Fruit fly (Drosophila melanogaster) whole organism, wandering third instar larva: ENCODE measurements around the gene CG7378.
A peak's percentile ranks its signal among the peaks of the same experiment; 100 is the strongest.

Experiments used
- Abd-B ChIP-seq: fragments of >200 bp; optimal IDR thresholded peaks from 2 replicates; lab custom pipeline; 2017; ENCODE audit warnings: missing biosample characterization, missing genetic modification characterization
- CG32264 ChIP-seq: fragments of 200-800 bp; sonication (Bioruptor generic); optimal IDR thresholded peaks from 2 replicates; lab custom pipeline; 2016; ENCODE audit warnings: missing biosample characterization, missing genetic modification characterization
- CG9705 ChIP-seq: fragments of 200-800 bp; sonication (Bioruptor generic); optimal IDR thresholded peaks from 2 replicates; lab custom pipeline; 2018; ENCODE audit warnings: missing biosample characterization, mild to moderate bottlenecking, missing genetic modification characterization
- CrebA ChIP-seq: fragments of 200-800 bp; sonication (Bioruptor generic); optimal IDR thresholded peaks from 2 replicates; lab custom pipeline; 2016; ENCODE audit warnings: missing biosample characterization, mild to moderate bottlenecking, missing genetic modification characterization, borderline replicate concordance
- Dfd ChIP-seq: fragments of >200 bp; optimal IDR thresholded peaks from 2 replicates; lab custom pipeline; 2017; ENCODE audit warnings: missing biosample characterization, missing genetic modification characterization
- Dif ChIP-seq: fragments of 200-275, 200-300 bp; sonication (Bioruptor generic); optimal IDR thresholded peaks from 2 replicates; lab custom pipeline; 2018; ENCODE audit warnings: missing biosample characterization, missing genetic modification characterization; ENCODE audit not compliant: partially characterized antibody
- GATAd ChIP-seq: sonication (Bioruptor generic); optimal IDR thresholded peaks from 2 replicates; lab custom pipeline; 2016; ENCODE audit warnings: missing biosample characterization, missing genetic modification characterization
- HLH106 ChIP-seq: fragments of 200-800 bp; optimal IDR thresholded peaks from 3 replicates; lab custom pipeline; 2019; ENCODE audit warnings: missing biosample characterization, mild to moderate bottlenecking, missing genetic modification characterization, moderate library complexity
- Hnf4 ChIP-seq: fragments of 200-800 bp; sonication (Bioruptor generic); optimal IDR thresholded peaks from 2 replicates; lab custom pipeline; 2016; ENCODE audit warnings: missing biosample characterization, mild to moderate bottlenecking, missing genetic modification characterization
- Hr78 ChIP-seq: fragments of >200 bp; optimal IDR thresholded peaks from 2 replicates; lab custom pipeline; 2017; ENCODE audit warnings: missing biosample characterization, missing genetic modification characterization
- Hr83 ChIP-seq: fragments of 200-300 bp; sonication (Bioruptor generic); optimal IDR thresholded peaks from 2 replicates; lab custom pipeline; 2016; ENCODE audit warnings: missing biosample characterization, mild to moderate bottlenecking, missing genetic modification characterization, moderate library complexity; ENCODE audit not compliant: poor library complexity, severe bottlenecking
- Jra ChIP-seq: sonication (Bioruptor generic); optimal IDR thresholded peaks from 2 replicates; lab custom pipeline; 2016; ENCODE audit warnings: missing biosample characterization, missing genetic modification characterization
- Mio ChIP-seq: sonication (Bioruptor generic); optimal IDR thresholded peaks from 2 replicates; lab custom pipeline; 2016; ENCODE audit warnings: missing biosample characterization, missing genetic modification characterization
- Myc ChIP-seq: fragments of >200 bp; optimal IDR thresholded peaks from 2 replicates; lab custom pipeline; 2017
- N ChIP-seq: fragments of >200 bp; optimal IDR thresholded peaks from 2 replicates; lab custom pipeline; 2018; ENCODE audit warnings: missing biosample characterization, missing external identifiers, missing genetic modification characterization
- OdsH ChIP-seq: fragments of 200-800 bp; sonication (Bioruptor generic); optimal IDR thresholded peaks from 2 replicates; lab custom pipeline; 2016; ENCODE audit warnings: missing biosample characterization, mild to moderate bottlenecking, missing genetic modification characterization
- Rel ChIP-seq, 2 experiments: fragments of 200-800 bp; sonication (Bioruptor generic) in 1 of 2; optimal IDR thresholded peaks; 2 replicates in 1 of 2; 3 replicates in 1 of 2; lab custom pipeline; 2016 to 2019; ENCODE audit warnings: mild to moderate bottlenecking in 2 of 2, missing biosample characterization in 2 of 2, missing genetic modification characterization in 2 of 2, moderate library complexity in 1 of 2
- Sp1 ChIP-seq: fragments of 200-800 bp; sonication (Bioruptor generic); optimal IDR thresholded peaks from 3 replicates; lab custom pipeline; 2019; ENCODE audit warnings: missing biosample characterization, mild to moderate bottlenecking, missing genetic modification characterization, moderate library complexity
- Vsx2 ChIP-seq: fragments of 200-300, 225-300 bp; sonication (Bioruptor generic); optimal IDR thresholded peaks from 2 replicates; lab custom pipeline; 2018; ENCODE audit warnings: missing biosample characterization, missing genetic modification characterization; ENCODE audit not compliant: partially characterized antibody
- br ChIP-seq: fragments of 200-800 bp; sonication (Bioruptor generic); optimal IDR thresholded peaks from 2 replicates; lab custom pipeline; 2016; ENCODE audit warnings: missing biosample characterization, missing genetic modification characterization
- brk ChIP-seq: fragments of 200-800 bp; sonication (Bioruptor generic); optimal IDR thresholded peaks from 2 replicates; lab custom pipeline; 2016; ENCODE audit warnings: missing biosample characterization, mild to moderate bottlenecking, missing genetic modification characterization
- dl ChIP-seq, 2 experiments: fragments of 175-275, 200-275 bp in 1 of 2; fragments of 200-275 bp in 1 of 2; sonication (Bioruptor generic); optimal IDR thresholded peaks; lab custom pipeline; 2018; ENCODE audit warnings: mild to moderate bottlenecking in 2 of 2, missing biosample characterization in 2 of 2, missing genetic modification characterization in 2 of 2, moderate library complexity in 2 of 2; ENCODE audit not compliant: partially characterized antibody in 2 of 2, insufficient read depth in 1 of 2
- dmrt93B ChIP-seq: fragments of 200-800 bp; sonication (Bioruptor generic); optimal IDR thresholded peaks from 2 replicates; lab custom pipeline; 2018; ENCODE audit warnings: missing biosample characterization, mild to moderate bottlenecking, missing genetic modification characterization
- dsf ChIP-seq: sonication (Bioruptor generic); optimal IDR thresholded peaks from 2 replicates; lab custom pipeline; 2016; ENCODE audit warnings: missing biosample characterization, missing genetic modification characterization, borderline replicate concordance
- ey ChIP-seq: fragments of 200-800 bp; sonication (Bioruptor generic); optimal IDR thresholded peaks from 2 replicates; lab custom pipeline; 2016; ENCODE audit warnings: missing biosample characterization, missing genetic modification characterization
- foxo ChIP-seq, 2 experiments: fragments of 200-800 bp; sonication (Bioruptor generic); optimal IDR thresholded peaks; 2 replicates in 1 of 2; 3 replicates in 1 of 2; lab custom pipeline; 2016 to 2017; ENCODE audit warnings: missing biosample characterization in 2 of 2, missing genetic modification characterization in 2 of 2
- fru ChIP-seq: fragments of 200-800 bp; sonication (Bioruptor generic); optimal IDR thresholded peaks from 3 replicates; lab custom pipeline; 2016; ENCODE audit warnings: missing biosample characterization, mild to moderate bottlenecking, missing genetic modification characterization
- h ChIP-seq: fragments of 200-800 bp; sonication (Bioruptor generic); optimal IDR thresholded peaks from 3 replicates; lab custom pipeline; 2016; ENCODE audit warnings: missing biosample characterization, mild to moderate bottlenecking, missing genetic modification characterization
- jim ChIP-seq: fragments of 175-275, 200-325 bp; sonication (Bioruptor generic); optimal IDR thresholded peaks from 2 replicates; lab custom pipeline; 2016; ENCODE audit warnings: missing biosample characterization, mild to moderate bottlenecking, missing genetic modification characterization
- lola ChIP-seq: fragments of >200 bp; optimal IDR thresholded peaks from 2 replicates; lab custom pipeline; 2017; ENCODE audit warnings: missing biosample characterization, missing genetic modification characterization
- pan ChIP-seq: fragments of >200 bp; optimal IDR thresholded peaks from 2 replicates; lab custom pipeline; 2017
- psq ChIP-seq: fragments of 200-800 bp; sonication (Bioruptor generic); optimal IDR thresholded peaks from 3 replicates; lab custom pipeline; 2017; ENCODE audit warnings: missing biosample characterization, mild to moderate bottlenecking, missing genetic modification characterization, moderate library complexity
- rgr ChIP-seq: fragments of 200-800 bp; sonication (Bioruptor generic); optimal IDR thresholded peaks from 3 replicates; lab custom pipeline; 2016; ENCODE audit warnings: missing biosample characterization, mild to moderate bottlenecking, missing genetic modification characterization
- sage ChIP-seq: fragments of 200-800 bp; sonication (Bioruptor generic); optimal IDR thresholded peaks from 2 replicates; lab custom pipeline; 2016; ENCODE audit warnings: missing biosample characterization, mild to moderate bottlenecking, missing genetic modification characterization
- sv ChIP-seq: fragments of 200-800 bp; sonication (Bioruptor generic); optimal IDR thresholded peaks from 3 replicates; lab custom pipeline; 2016; ENCODE audit warnings: missing biosample characterization, missing genetic modification characterization
- tai ChIP-seq: sonication (Bioruptor generic); optimal IDR thresholded peaks from 2 replicates; lab custom pipeline; 2016; ENCODE audit warnings: missing biosample characterization, missing genetic modification characterization
- usp ChIP-seq: fragments of >200 bp; optimal IDR thresholded peaks from 2 replicates; lab custom pipeline; 2017; ENCODE audit warnings: missing biosample characterization, missing genetic modification characterization
- woc ChIP-seq: sonication (Bioruptor generic); optimal IDR thresholded peaks from 2 replicates; lab custom pipeline; 2016; ENCODE audit warnings: missing biosample characterization, mild to moderate bottlenecking, missing genetic modification characterization

CG7378 gene

DNA sequence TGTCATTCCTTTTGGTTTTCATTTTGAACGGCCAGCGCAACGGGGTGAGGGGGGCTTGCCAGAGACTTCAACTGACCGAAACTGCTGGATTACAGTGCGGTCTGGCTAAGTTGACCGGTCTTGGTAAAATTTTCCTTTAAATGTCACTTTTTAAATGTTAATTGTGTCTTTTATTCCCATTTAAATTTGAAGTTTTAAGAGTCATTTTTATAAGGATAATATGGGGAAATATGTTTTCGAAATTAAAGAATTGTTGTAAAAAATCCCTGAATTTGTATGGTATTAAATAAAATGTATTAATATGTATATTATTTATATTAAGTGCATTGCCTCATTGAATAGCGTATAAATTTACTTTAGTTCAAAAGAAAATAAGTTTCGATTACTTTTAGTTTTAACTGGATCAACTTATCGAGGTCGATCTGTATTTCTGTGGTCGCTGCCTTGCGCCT is 28.4 kb downstream of the CG7378 start:
- TF ChIP-seq brk = no peak
- TF ChIP-seq Dfd (GFP tag; lab: Kevin White, UChicago) = peak; percentile 14
- TF ChIP-seq Sp1 (GFP tag; lab: Kevin White, UChicago) = peak; percentile 91
- TF ChIP-seq pan = no peak
- TF ChIP-seq dsf = no peak
- TF ChIP-seq dmrt93B = peak; percentile 80
- TF ChIP-seq rgr (GFP tag; lab: Kevin White, UChicago) = peak; percentile 64
- TF ChIP-seq fru (GFP tag; lab: Kevin White, UChicago) = peak; percentile 68
- no peak for TF ChIP-seq Abd-B
- no peak for TF ChIP-seq Myc (lab: Kevin White, UChicago)
- peak; percentile 51 for TF ChIP-seq OdsH (GFP tag; lab: Kevin White, UChicago)
- TF ChIP-seq br (GFP tag; lab: Kevin White, UChicago) = peak; percentile 11
- no peak for TF ChIP-seq Rel (GFP tag; optimal IDR thresholded peaks at IDR 0.05; lab: Kevin White, UChicago)
- TF ChIP-seq Rel (tag; optimal IDR thresholded peaks at IDR 0.05; lab: Kevin White, UChicago) = peak; percentile 35
- TF ChIP-seq Hr83 (GFP tag; lab: Kevin White, UChicago) = no peak
- no peak for TF ChIP-seq lola (GFP tag; lab: Kevin White, UChicago)
- TF ChIP-seq Hr78 (GFP tag; lab: Kevin White, UChicago) = no peak
- TF ChIP-seq h = peak; percentile 53
- peak; percentile 88 for TF ChIP-seq psq
- TF ChIP-seq Hnf4 (GFP tag; lab: Kevin White, UChicago) = no peak
- TF ChIP-seq HLH106 (tag; lab: Kevin White, UChicago) = peak; percentile 89
- no peak for TF ChIP-seq usp (GFP tag; lab: Kevin White, UChicago)
- TF ChIP-seq Dif (GFP tag; lab: Kevin White, UChicago) = no peak
- TF ChIP-seq woc (GFP tag; lab: Kevin White, UChicago) = peak; percentile 59
- peak; percentile 74 for TF ChIP-seq CG9705
- TF ChIP-seq ey (GFP tag; lab: Kevin White, UChicago) = peak; percentile 16
- no peak for TF ChIP-seq jim (GFP tag; lab: Kevin White, UChicago)
- TF ChIP-seq GATAd = no peak
- TF ChIP-seq Jra (GFP tag; lab: Kevin White, UChicago) = no peak
- TF ChIP-seq Mio (GFP tag; lab: Kevin White, UChicago) = no peak
- TF ChIP-seq sv (GFP tag; lab: Kevin White, UChicago) = no peak
- TF ChIP-seq dl (GFP tag; optimal IDR thresholded peaks at IDR 0.05; lab: Kevin White, UChicago; ENCODE audit: insufficient read depth in 1 of 2, partially characterized antibody in 2 of 2) = no peak
- TF ChIP-seq foxo (GFP tag; optimal IDR thresholded peaks at IDR 0.05; lab: Kevin White, UChicago) = peak in 1 of 2 experiments; percentile 78
- no peak for TF ChIP-seq CG32264
- TF ChIP-seq sage (GFP tag; lab: Kevin White, UChicago) = no peak
- no peak for TF ChIP-seq tai (GFP tag; lab: Kevin White, UChicago)
- no peak for TF ChIP-seq N (GFP tag; lab: Kevin White, UChicago)
- no peak for TF ChIP-seq Vsx2
- TF ChIP-seq CrebA (GFP tag; lab: Kevin White, UChicago) = no peak

DNA sequence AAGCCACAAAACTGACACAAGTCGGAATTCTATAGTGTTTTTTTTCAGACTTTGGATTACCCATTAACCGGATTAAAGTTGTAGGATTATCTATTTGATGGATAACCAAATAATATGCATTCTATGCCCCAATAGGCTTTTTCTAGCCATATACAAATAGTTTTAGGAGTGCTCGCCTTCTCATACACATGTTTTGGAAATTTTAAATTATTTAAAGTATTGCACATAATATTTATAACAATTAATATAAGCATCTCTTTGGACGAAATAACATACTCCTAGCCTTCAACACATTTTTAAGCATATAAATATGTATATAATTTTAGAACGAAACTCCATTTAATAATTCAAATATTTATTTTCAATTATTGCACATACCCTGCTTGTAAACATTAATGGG is 29.2 kb downstream of the CG7378 start:
- TF ChIP-seq pan (peak; percentile 43), dsf (no peak), N (GFP tag; lab: Kevin White, UChicago) (no peak), dmrt93B (peak; percentile 37), Vsx2 (no peak), HLH106 (tag; lab: Kevin White, UChicago) (peak; percentile 48), sage (GFP tag; lab: Kevin White, UChicago) (no peak), Dfd (GFP tag; lab: Kevin White, UChicago) (no peak), CG32264 (no peak), brk (no peak), foxo (GFP tag; optimal IDR thresholded peaks at IDR 0.05; lab: Kevin White, UChicago) (peak in 1 of 2 experiments; percentile 20), Sp1 (GFP tag; lab: Kevin White, UChicago) (peak; percentile 58), Hr83 (GFP tag; lab: Kevin White, UChicago) (no peak), psq (no peak), br (GFP tag; lab: Kevin White, UChicago) (no peak), Abd-B (no peak), CG9705 (no peak), ey (GFP tag; lab: Kevin White, UChicago) (no peak), dl (GFP tag; optimal IDR thresholded peaks at IDR 0.05; lab: Kevin White, UChicago; ENCODE audit: insufficient read depth in 1 of 2, partially characterized antibody in 2 of 2) (no peak), woc (GFP tag; lab: Kevin White, UChicago) (no peak), OdsH (GFP tag; lab: Kevin White, UChicago) (peak; percentile 1)
